Worm (Caenorhabditis elegans): ENCODE data around the gene F59B2.14.

The F59B2.14 gene

DNA sequence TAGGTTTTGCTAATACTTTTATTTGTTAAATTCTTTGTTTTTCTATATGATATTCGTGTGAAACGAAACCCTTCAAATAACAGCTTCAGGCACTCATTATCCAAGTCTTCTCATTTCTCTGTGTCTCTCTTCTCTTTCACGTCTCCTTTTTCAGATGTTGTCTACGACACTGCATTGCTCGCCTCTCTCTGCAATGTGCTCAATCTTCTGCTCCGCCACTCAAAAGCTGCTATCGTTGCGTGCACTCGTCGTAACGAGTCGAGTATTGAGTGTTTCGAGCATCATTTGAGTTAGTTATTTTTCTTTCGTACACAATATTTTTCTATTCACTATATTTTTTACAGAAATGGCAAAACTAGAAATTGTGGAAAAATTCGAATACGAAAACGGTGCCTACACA is 49.3 kb downstream of the F59B2.14 start:
- TF ChIP-seq nhr-28 (tag; optimal IDR thresholded peaks at IDR 0.05) (no peak), ztf-4 (tag; optimal IDR thresholded peaks at IDR 0.05) (no peak), nhr-12 (tag; optimal IDR thresholded peaks at IDR 0.05) (no peak), nhr-85 (tag) (no peak), isw-1 (GFP tag; IDR thresholded peaks at IDR 0.05) (no peak), C16A3.4 (tag; optimal IDR thresholded peaks at IDR 0.05) (no peak), nhr-237 (tag; optimal IDR thresholded peaks at IDR 0.05) (no peak), ama-1 (optimal IDR thresholded peaks at IDR 0.05) (no peak), ceh-90 (tag; optimal IDR thresholded peaks at IDR 0.05) (no peak), efl-1 (optimal IDR thresholded peaks at IDR 0.05) (no peak), efl-1 (GFP tag; optimal IDR thresholded peaks at IDR 0.05 in 1 of 2) (peak in 1 of 2 experiments; percentile 55), vab-15 (tag; optimal IDR thresholded peaks at IDR 0.05) (no peak), lir-3 (tag; optimal IDR thresholded peaks at IDR 0.05; ENCODE audit: poor library complexity) (no peak), ceh-82 (tag; optimal IDR thresholded peaks at IDR 0.05) (no peak), lin-14 (GFP tag; optimal IDR thresholded peaks at IDR 0.05) (peak; percentile 56), ces-1 (GFP tag; optimal IDR thresholded peaks at IDR 0.05) (no peak), xbp-1 (tag; optimal IDR thresholded peaks at IDR 0.05) (no peak), nhr-20 (tag; optimal IDR thresholded peaks at IDR 0.05) (no peak), fkh-10 (GFP tag; optimal IDR thresholded peaks at IDR 0.05) (peak; percentile 24)
